Fruit fly (Drosophila melanogaster): ENCODE measurements around the gene Or22c.

The Or22c gene

dm6 chr2L:2045265-2045664 is 9.1 kb upstream of the Or22c start, which contains the start of gene Kebab:
TSS of gene Kebab (plus strand) at chr2L:2045494.
- TF ChIP-seq CG1620 (GFP tag; optimal IDR thresholded peaks at IDR 0.05) (no peak), cic (GFP tag; optimal IDR thresholded peaks at IDR 0.05) (no peak), toe (GFP tag; optimal IDR thresholded peaks at IDR 0.05) (no peak), kay (GFP tag; ENCODE audit: borderline replicate concordance) (no peak), bab1 (GFP tag; optimal IDR thresholded peaks at IDR 0.05) (no peak), ovo (GFP tag; optimal IDR thresholded peaks at IDR 0.05) (no peak), Clk (GFP tag; optimal IDR thresholded peaks at IDR 0.05) (no peak), pad (GFP tag; optimal IDR thresholded peaks at IDR 0.05) (no peak), Mnt (GFP tag; optimal IDR thresholded peaks at IDR 0.05) (no peak), cnc (optimal IDR thresholded peaks at IDR 0.05) (no peak), CG33017 (tag; optimal IDR thresholded peaks at IDR 0.05) (no peak), CG14711 (tag; optimal IDR thresholded peaks at IDR 0.05) (no peak), CG5204 (GFP tag; optimal IDR thresholded peaks at IDR 0.05) (no peak), Crg-1 (GFP tag; optimal IDR thresholded peaks at IDR 0.05) (no peak), Hr96 (GFP tag; optimal IDR thresholded peaks at IDR 0.05) (no peak)

dm6 chr2L:2072970-2073369 is 18.6 kb downstream of the Or22c start:
- no peak for TF ChIP-seq tj (GFP tag; optimal IDR thresholded peaks at IDR 0.05)
- no peak for TF ChIP-seq CG1620 (GFP tag; optimal IDR thresholded peaks at IDR 0.05)
- no peak for TF ChIP-seq cnc (optimal IDR thresholded peaks at IDR 0.05)
- TF ChIP-seq bab1 (GFP tag; optimal IDR thresholded peaks at IDR 0.05): no peak
- no peak for TF ChIP-seq Hr96 (GFP tag; optimal IDR thresholded peaks at IDR 0.05)
- no peak for TF ChIP-seq CG7101 (tag; optimal IDR thresholded peaks at IDR 0.05)
- no peak for TF ChIP-seq pad (GFP tag; optimal IDR thresholded peaks at IDR 0.05)
- no peak for TF ChIP-seq CG7045 (GFP tag; optimal IDR thresholded peaks at IDR 0.05)
- TF ChIP-seq CG11617 (GFP tag; optimal IDR thresholded peaks at IDR 0.05): no peak
- no peak for TF ChIP-seq CG33017 (tag; optimal IDR thresholded peaks at IDR 0.05)
- TF ChIP-seq ovo (GFP tag; optimal IDR thresholded peaks at IDR 0.05): no peak
- no peak for TF ChIP-seq CG12768 (GFP tag; optimal IDR thresholded peaks at IDR 0.05)

dm6 chr2L:2079619-2080018 is 25.2 kb downstream of the Or22c start, which contains the start of gene CG12674:
TSS of gene CG12674 (plus strand) at chr2L:2079919.
- TF ChIP-seq kay (GFP tag; ENCODE audit: borderline replicate concordance): no peak
- TF ChIP-seq CG12768 (GFP tag; optimal IDR thresholded peaks at IDR 0.05): no peak
- TF ChIP-seq Clk (GFP tag; optimal IDR thresholded peaks at IDR 0.05): no peak
- no peak for TF ChIP-seq cic (GFP tag; optimal IDR thresholded peaks at IDR 0.05)
- TF ChIP-seq Crg-1 (GFP tag; optimal IDR thresholded peaks at IDR 0.05): no peak
- no peak for TF ChIP-seq cnc (optimal IDR thresholded peaks at IDR 0.05)
- TF ChIP-seq CG14711 (tag; optimal IDR thresholded peaks at IDR 0.05): no peak
- no peak for TF ChIP-seq Hr96 (GFP tag; optimal IDR thresholded peaks at IDR 0.05)
- no peak for TF ChIP-seq tj (GFP tag; optimal IDR thresholded peaks at IDR 0.05)
- no peak for TF ChIP-seq CG33017 (tag; optimal IDR thresholded peaks at IDR 0.05)
- no peak for TF ChIP-seq ovo (GFP tag; optimal IDR thresholded peaks at IDR 0.05)
- no peak for TF ChIP-seq CG7101 (tag; optimal IDR thresholded peaks at IDR 0.05)
- no peak for TF ChIP-seq toe (GFP tag; optimal IDR thresholded peaks at IDR 0.05)
- no peak for TF ChIP-seq bab1 (GFP tag; optimal IDR thresholded peaks at IDR 0.05)
- TF ChIP-seq Mnt (GFP tag; optimal IDR thresholded peaks at IDR 0.05): no peak
- TF ChIP-seq CG7045 (GFP tag; optimal IDR thresholded peaks at IDR 0.05): no peak
- no peak for TF ChIP-seq CG5204 (GFP tag; optimal IDR thresholded peaks at IDR 0.05)
- no peak for TF ChIP-seq pad (GFP tag; optimal IDR thresholded peaks at IDR 0.05)
- no peak for TF ChIP-seq CG11617 (GFP tag; optimal IDR thresholded peaks at IDR 0.05)

dm6 chr2L:2084349-2084748 is 30.0 kb downstream of the Or22c start:
- TF ChIP-seq Mnt (GFP tag; optimal IDR thresholded peaks at IDR 0.05) (no peak), tj (GFP tag; optimal IDR thresholded peaks at IDR 0.05) (no peak), cnc (optimal IDR thresholded peaks at IDR 0.05) (no peak), CG33017 (tag; optimal IDR thresholded peaks at IDR 0.05) (no peak), pad (GFP tag; optimal IDR thresholded peaks at IDR 0.05) (no peak), bab1 (GFP tag; optimal IDR thresholded peaks at IDR 0.05) (no peak), CG12768 (GFP tag; optimal IDR thresholded peaks at IDR 0.05) (no peak), CG7101 (tag; optimal IDR thresholded peaks at IDR 0.05) (no peak), toe (GFP tag; optimal IDR thresholded peaks at IDR 0.05) (no peak)

dm6 chr2L:2090235-2090634 is 35.8 kb downstream of the Or22c start:
- TF ChIP-seq CG1620 (GFP tag; optimal IDR thresholded peaks at IDR 0.05) (no peak), Clk (GFP tag; optimal IDR thresholded peaks at IDR 0.05) (no peak), bab1 (GFP tag; optimal IDR thresholded peaks at IDR 0.05) (no peak), toe (GFP tag; optimal IDR thresholded peaks at IDR 0.05) (no peak), cic (GFP tag; optimal IDR thresholded peaks at IDR 0.05) (no peak), cnc (optimal IDR thresholded peaks at IDR 0.05) (no peak), tj (GFP tag; optimal IDR thresholded peaks at IDR 0.05) (no peak), Mnt (GFP tag; optimal IDR thresholded peaks at IDR 0.05) (no peak), CG33017 (tag; optimal IDR thresholded peaks at IDR 0.05) (no peak)

Data from whole organism, adult.